Fruit fly (Drosophila melanogaster) whole organism, embryonic: ENCODE measurements around the gene drongo.

Experiments used
- B-H1 ChIP-seq: fragments of 200-800 bp; sonication (Bioruptor generic); IDR thresholded peaks from 3 replicates; pipeline ENCODE4 v1.3.6; 2022; ENCODE audit warnings: missing biosample characterization, missing genetic modification characterization
- Bteb2 ChIP-seq: fragments of 200-800 bp; sonication (Bioruptor generic); optimal IDR thresholded peaks from 2 replicates; lab custom pipeline; 2016; ENCODE audit warnings: missing biosample characterization, missing genetic modification characterization
- C15 ChIP-seq: fragments of 200-800 bp; sonication (Bioruptor generic); IDR thresholded peaks from 3 replicates; pipeline ENCODE4 v1.3.6; 2022; ENCODE audit warnings: missing biosample characterization, missing genetic modification characterization
- CG10959 ChIP-seq: fragments of 200-800 bp; sonication (Bioruptor generic); IDR thresholded peaks from 2 replicates; pipeline ENCODE4 v1.3.6; 2022; ENCODE audit warnings: missing biosample characterization, missing genetic modification characterization
- CG11723 ChIP-seq: fragments of 200-800 bp; sonication (Bioruptor generic); optimal IDR thresholded peaks from 2 replicates; lab custom pipeline; 2017; ENCODE audit warnings: missing biosample characterization, mild to moderate bottlenecking, missing genetic modification characterization
- CG12236 ChIP-seq: fragments of 200-800 bp; sonication (Bioruptor generic); optimal IDR thresholded peaks from 2 replicates; lab custom pipeline; 2016; ENCODE audit warnings: missing biosample characterization, missing genetic modification characterization
- CG12391 ChIP-seq: fragments of 200-800 bp; sonication (Bioruptor generic); optimal IDR thresholded peaks from 3 replicates; lab custom pipeline; 2018; ENCODE audit warnings: missing biosample characterization, mild to moderate bottlenecking, missing genetic modification characterization, moderate library complexity
- CG13296 ChIP-seq: fragments of 200-800 bp; sonication (Bioruptor generic); optimal IDR thresholded peaks from 3 replicates; lab custom pipeline; 2018; ENCODE audit warnings: missing biosample characterization, mild to moderate bottlenecking, missing genetic modification characterization
- CG13894 ChIP-seq: fragments of 200-800 bp; sonication (Bioruptor generic); optimal IDR thresholded peaks from 3 replicates; lab custom pipeline; 2018; ENCODE audit warnings: missing biosample characterization, mild to moderate bottlenecking, missing genetic modification characterization, moderate library complexity
- CG14965 ChIP-seq: fragments of 200-800 bp; sonication (Bioruptor generic); optimal IDR thresholded peaks from 2 replicates; lab custom pipeline; 2016; ENCODE audit warnings: missing biosample characterization, missing genetic modification characterization, borderline replicate concordance
- CG15011 ChIP-seq: fragments of 200-800 bp; sonication (Bioruptor generic); optimal IDR thresholded peaks from 3 replicates; lab custom pipeline; 2018; ENCODE audit warnings: missing biosample characterization, mild to moderate bottlenecking, missing genetic modification characterization
- CG15514 ChIP-seq: fragments of 200-800 bp; sonication (Bioruptor generic); optimal IDR thresholded peaks from 3 replicates; lab custom pipeline; 2017; ENCODE audit warnings: missing biosample characterization, missing genetic modification characterization, mild to moderate bottlenecking, moderate library complexity, missing genetic modification reagents
- CG16863 ChIP-seq: fragments of 200-800 bp; sonication (Bioruptor generic); optimal IDR thresholded peaks from 3 replicates; lab custom pipeline; 2016; ENCODE audit warnings: missing biosample characterization, missing genetic modification characterization
- CG17361 ChIP-seq: fragments of 200-800 bp; sonication (Bioruptor generic); IDR thresholded peaks from 3 replicates; pipeline ENCODE4 v1.3.6; 2022; ENCODE audit warnings: missing biosample characterization, missing genetic modification characterization
- CG31224 ChIP-seq: fragments of 200-800 bp; sonication (Bioruptor generic); IDR thresholded peaks from 2 replicates; pipeline ENCODE4 v1.3.6; 2022; ENCODE audit warnings: missing biosample characterization, missing genetic modification characterization
- CG31388 ChIP-seq: fragments of 200-800 bp; sonication (Bioruptor generic); optimal IDR thresholded peaks from 2 replicates; lab custom pipeline; 2016; ENCODE audit warnings: missing biosample characterization, missing genetic modification characterization
- CG32767 ChIP-seq: fragments of 200-800 bp; sonication (Bioruptor generic); IDR thresholded peaks from 2 replicates; pipeline ENCODE4 v1.3.6; 2022; ENCODE audit warnings: missing biosample characterization, missing genetic modification characterization
- CG4707 ChIP-seq: fragments of 200-800 bp; sonication (Bioruptor generic); optimal IDR thresholded peaks from 2 replicates; lab custom pipeline; 2018; ENCODE audit warnings: missing biosample characterization, mild to moderate bottlenecking, missing genetic modification characterization, moderate library complexity
- CG6272 ChIP-seq: fragments of 200-800 bp; sonication (Bioruptor generic); IDR thresholded peaks from 2 replicates; pipeline ENCODE4 v1.3.6; 2022; ENCODE audit warnings: missing biosample characterization, missing genetic modification characterization
- CG8290 ChIP-seq, 3 experiments: fragments of 200-800 bp; sonication (Bioruptor generic); optimal IDR thresholded peaks; 2 replicates each; lab custom pipeline; 2016 to 2019; ENCODE audit warnings: missing biosample characterization in 3 of 3, missing genetic modification characterization in 3 of 3, mild to moderate bottlenecking in 2 of 3, moderate library complexity in 1 of 3
- CG8478 ChIP-seq: fragments of >200 bp; optimal IDR thresholded peaks from 2 replicates; lab custom pipeline; 2018
- CG9797 ChIP-seq: fragments of 200-800 bp; sonication (Bioruptor generic); optimal IDR thresholded peaks from 3 replicates; lab custom pipeline; 2018; ENCODE audit warnings: missing biosample characterization, mild to moderate bottlenecking, missing genetic modification characterization
- Dip2 ChIP-seq: fragments of 200-800 bp; sonication (Bioruptor generic); IDR thresholded peaks from 2 replicates; pipeline ENCODE4 v1.3.6; 2022; ENCODE audit warnings: missing biosample characterization, missing genetic modification characterization
- Elba2 ChIP-seq: fragments of 200-800 bp; sonication (Bioruptor generic); optimal IDR thresholded peaks from 3 replicates; lab custom pipeline; 2016; ENCODE audit warnings: missing biosample characterization, missing genetic modification characterization
- HLH54F ChIP-seq: fragments of 200-800 bp; sonication (Bioruptor generic); optimal IDR thresholded peaks from 3 replicates; lab custom pipeline; 2016; ENCODE audit warnings: missing biosample characterization, missing genetic modification characterization
- Hand ChIP-seq: fragments of 200-800 bp; sonication (Bioruptor generic); optimal IDR thresholded peaks from 2 replicates; lab custom pipeline; 2017; ENCODE audit warnings: mild to moderate bottlenecking, missing biosample characterization, missing genetic modification reagents, missing genetic modification characterization
- Myb ChIP-seq: fragments of 200-800 bp; sonication (Bioruptor generic); optimal IDR thresholded peaks from 2 replicates; lab custom pipeline; 2016; ENCODE audit warnings: missing biosample characterization, missing genetic modification characterization
- Optix ChIP-seq: fragments of 200-800 bp; sonication (Bioruptor generic); IDR thresholded peaks from 3 replicates; pipeline ENCODE4 v1.3.6; 2022; ENCODE audit warnings: missing biosample characterization, missing genetic modification characterization
- Side ChIP-seq: fragments of 200-800 bp; sonication (Bioruptor generic); optimal IDR thresholded peaks from 2 replicates; lab custom pipeline; 2016; ENCODE audit warnings: missing biosample characterization, missing genetic modification characterization
- Sox100B ChIP-seq: fragments of 200-800 bp; sonication (Bioruptor generic); optimal IDR thresholded peaks from 3 replicates; lab custom pipeline; 2018; ENCODE audit warnings: missing biosample characterization, mild to moderate bottlenecking, missing genetic modification characterization
- ara ChIP-seq: fragments of 200-800 bp; sonication (Bioruptor generic); IDR thresholded peaks from 2 replicates; pipeline ENCODE4 v1.3.6; 2022; ENCODE audit warnings: missing biosample characterization, missing genetic modification characterization
- ash1 ChIP-seq: fragments of 200-800 bp; sonication (Bioruptor generic); optimal IDR thresholded peaks from 2 replicates; lab custom pipeline; 2018; ENCODE audit warnings: missing biosample characterization, mild to moderate bottlenecking, missing genetic modification characterization
- br ChIP-seq: fragments of >200 bp; optimal IDR thresholded peaks from 2 replicates; lab custom pipeline; 2017
- chif ChIP-seq, 2 experiments: fragments of 200-800 bp; sonication (Bioruptor generic); optimal IDR thresholded peaks; 3 replicates each; lab custom pipeline; 2016; ENCODE audit warnings: missing biosample characterization in 2 of 2, missing genetic modification characterization in 2 of 2
- corto ChIP-seq: fragments of 200-800 bp; sonication (Bioruptor generic); optimal IDR thresholded peaks from 2 replicates; lab custom pipeline; 2016; ENCODE audit warnings: missing biosample characterization, mild to moderate bottlenecking, missing genetic modification characterization, moderate library complexity
- cwo ChIP-seq: fragments of 200-800 bp; sonication (Bioruptor generic); optimal IDR thresholded peaks from 3 replicates; lab custom pipeline; 2017; ENCODE audit warnings: missing biosample characterization, missing genetic modification characterization, mild to moderate bottlenecking, moderate library complexity, missing genetic modification reagents
- dati ChIP-seq: fragments of 200-800 bp; sonication (Bioruptor generic); IDR thresholded peaks from 2 replicates; pipeline ENCODE4 v1.3.6; 2022; ENCODE audit warnings: missing biosample characterization, missing genetic modification characterization
- dm ChIP-seq: fragments of 200-800 bp; sonication (Bioruptor generic); optimal IDR thresholded peaks from 3 replicates; lab custom pipeline; 2016; ENCODE audit warnings: missing biosample characterization, missing genetic modification characterization
- ewg ChIP-seq: fragments of 200-800 bp; sonication (Bioruptor generic); optimal IDR thresholded peaks from 3 replicates; lab custom pipeline; 2017; ENCODE audit warnings: mild to moderate bottlenecking, missing biosample characterization, missing genetic modification reagents, missing genetic modification characterization
- exex ChIP-seq: fragments of 200-800 bp; sonication (Bioruptor generic); optimal IDR thresholded peaks from 4 replicates; lab custom pipeline; 2018; ENCODE audit warnings: missing biosample characterization, mild to moderate bottlenecking, missing genetic modification characterization, moderate library complexity
- ftz-f1 ChIP-seq: fragments of 200-800 bp; sonication (Bioruptor generic); optimal IDR thresholded peaks from 2 replicates; lab custom pipeline; 2016; ENCODE audit warnings: missing biosample characterization, missing genetic modification characterization
- gce ChIP-seq: fragments of 200-800 bp; sonication (Bioruptor generic); IDR thresholded peaks from 3 replicates; pipeline ENCODE4 v1.3.6; 2022; ENCODE audit warnings: missing biosample characterization, missing genetic modification characterization
- gsb ChIP-seq: fragments of 200-800 bp; sonication (Bioruptor generic); IDR thresholded peaks from 2 replicates; pipeline ENCODE4 v1.3.6; 2022; ENCODE audit warnings: missing biosample characterization, missing genetic modification characterization
- ro ChIP-seq: fragments of 200-800 bp; sonication (Bioruptor generic); IDR thresholded peaks from 2 replicates; pipeline ENCODE4 v1.3.6; 2022; ENCODE audit warnings: missing biosample characterization, missing genetic modification characterization
- schlank ChIP-seq: fragments of 200-800 bp; sonication (Bioruptor generic); optimal IDR thresholded peaks from 2 replicates; lab custom pipeline; 2018; ENCODE audit warnings: missing biosample characterization, mild to moderate bottlenecking, missing genetic modification characterization
- sna ChIP-seq: fragments of 200-800 bp; sonication (Bioruptor generic); IDR thresholded peaks from 2 replicates; pipeline ENCODE4 v1.3.6; 2022; ENCODE audit warnings: missing biosample characterization, missing genetic modification characterization; ENCODE audit not compliant: partially characterized antibody
- sqz ChIP-seq: fragments of 200-800 bp; sonication (Bioruptor generic); optimal IDR thresholded peaks from 3 replicates; lab custom pipeline; 2018; ENCODE audit warnings: missing biosample characterization, mild to moderate bottlenecking, missing genetic modification characterization
- ttk ChIP-seq: fragments of 200-800 bp; sonication (Bioruptor generic); IDR thresholded peaks from 2 replicates; pipeline ENCODE4 v2.1.2; 2022; ENCODE audit warnings: missing biosample characterization, missing genetic modification characterization

drongo gene

dm6 chr2L:866950-867744, 16.3 kb upstream of the drongo start (continued):
- TF ChIP-seq Sox100B (GFP tag; lab: Kevin White, UChicago), result peak; percentile 85
- peak; percentile 85 for TF ChIP-seq cwo (GFP tag; lab: Kevin White, UChicago)
- TF ChIP-seq Hand (GFP tag; lab: Kevin White, UChicago), result peak; percentile 77
- TF ChIP-seq dati, result peak; percentile 80
- peak; percentile 93 for TF ChIP-seq CG13296 (GFP tag; lab: Kevin White, UChicago)
- peak; percentile 93 for TF ChIP-seq B-H1 (GFP tag; lab: Robert Waterston, UW)
- peak; percentile 80 for TF ChIP-seq CG11723
- TF ChIP-seq Side (GFP tag; lab: Kevin White, UChicago), result peak; percentile 92
- TF ChIP-seq ro, result peak; percentile 72
- peak; percentile 89 for TF ChIP-seq CG13894 (tag; lab: Kevin White, UChicago)
- TF ChIP-seq gsb (GFP tag; lab: Robert Waterston, UW), result peak; percentile 94
- no peak for TF ChIP-seq ftz-f1
- peak; percentile 88 for TF ChIP-seq C15 (GFP tag; lab: Robert Waterston, UW)
- peak; percentile 87 to 94 for TF ChIP-seq chif (GFP tag; optimal IDR thresholded peaks at IDR 0.05; lab: Kevin White, UChicago)

dm6 chr2L:865851-866250, 15.0 kb upstream of the drongo start:
- TF ChIP-seq CG12391 (tag; lab: Kevin White, UChicago) (peak; percentile 97), ash1 (GFP tag; lab: Kevin White, UChicago) (peak; percentile 92), ewg (GFP tag; lab: Kevin White, UChicago) (peak; percentile 91), dm (peak; percentile 87), gce (GFP tag; lab: Robert Waterston, UW) (peak; percentile 97), Dip2 (GFP tag; lab: Robert Waterston, UW) (peak; percentile 63), chif (GFP tag; optimal IDR thresholded peaks at IDR 0.05; lab: Kevin White, UChicago) (peak; percentile 97), Optix (GFP tag; lab: Robert Waterston, UW) (peak; percentile 95), Myb (GFP tag; lab: Kevin White, UChicago) (peak; percentile 80), HLH54F (GFP tag; lab: Kevin White, UChicago) (peak; percentile 97), ara (GFP tag; lab: Robert Waterston, UW) (peak; percentile 97), CG8290 (GFP tag; optimal IDR thresholded peaks at IDR 0.05; lab: Kevin White, UChicago) (peak; percentile 93), CG8290 (tag; optimal IDR thresholded peaks at IDR 0.05; lab: Kevin White, UChicago) (peak; percentile 70 to 98), CG8478 (lab: Kevin White, UChicago) (no peak), CG4707 (peak; percentile 93), sqz (GFP tag; lab: Kevin White, UChicago) (peak; percentile 91), CG6272 (GFP tag; lab: Robert Waterston, UW) (peak; percentile 92), CG32767 (GFP tag; lab: Robert Waterston, UW) (peak; percentile 93), CG11723 (peak; percentile 91), CG12236 (GFP tag; lab: Kevin White, UChicago) (peak; percentile 86), Elba2 (GFP tag; lab: Kevin White, UChicago) (peak; percentile 79), CG15011 (GFP tag; lab: Kevin White, UChicago) (peak; percentile 92), exex (tag; lab: Kevin White, UChicago) (peak; percentile 63), CG17361 (GFP tag; lab: Robert Waterston, UW) (peak; percentile 96), CG31224 (peak; percentile 90), CG10959 (GFP tag; lab: Robert Waterston, UW) (peak; percentile 91), schlank (peak; percentile 92), ttk (GFP tag; lab: Robert Waterston, UW) (peak; percentile 97), gsb (GFP tag; lab: Robert Waterston, UW) (peak; percentile 95), CG15514 (GFP tag; lab: Kevin White, UChicago) (peak; percentile 85), Bteb2 (GFP tag; lab: Kevin White, UChicago) (peak; percentile 94), CG9797 (peak; percentile 48), CG14965 (GFP tag; lab: Kevin White, UChicago) (peak; percentile 72), br (lab: Kevin White, UChicago) (no peak), sna (GFP tag; lab: Robert Waterston, UW) (no peak), corto (GFP tag; lab: Kevin White, UChicago) (peak; percentile 98), CG31388 (GFP tag; lab: Kevin White, UChicago) (peak; percentile 87), CG16863 (peak; percentile 96)
